Fruit fly (Drosophila melanogaster): ENCODE data around the gene Slbp.

DNA sequence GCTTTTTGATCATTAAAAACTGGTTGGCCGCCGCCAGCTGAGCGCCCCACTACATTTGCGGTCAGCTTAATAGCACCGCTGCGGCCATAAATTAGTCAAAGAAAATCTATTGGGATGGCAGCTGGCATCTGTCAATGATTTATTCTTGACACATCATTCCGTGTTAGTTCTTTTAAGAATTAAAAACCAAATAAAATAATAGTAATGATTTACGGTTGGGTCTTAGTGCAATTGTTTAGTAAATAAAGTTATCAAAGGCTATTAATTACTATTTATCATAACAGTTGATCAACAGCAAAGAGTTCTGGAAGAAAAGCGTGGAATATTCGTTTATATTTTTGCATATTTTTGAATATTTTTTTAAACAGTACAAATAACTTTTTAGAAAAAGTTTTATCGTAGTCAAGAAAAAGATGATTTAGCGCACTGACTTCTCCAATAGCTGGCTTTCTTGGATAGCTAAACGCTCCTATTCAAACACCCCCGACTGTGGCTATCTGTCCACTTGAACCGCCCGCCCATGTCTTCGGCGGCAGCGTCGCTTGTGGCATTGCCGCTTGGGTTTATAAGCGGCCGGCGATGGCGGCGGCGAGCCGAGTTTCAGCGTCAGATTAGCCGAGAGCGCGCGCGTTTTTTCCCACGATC, 44.0 kb upstream of the Slbp start, which contains the start of gene CG14515:
- no peak for TF ChIP-seq CG8478 (optimal IDR thresholded peaks at IDR 0.05)
- TF ChIP-seq CTCF (optimal IDR thresholded peaks at IDR 0.05) = no peak

Measured in S2 (cell line).